Worm (Caenorhabditis elegans) whole organism, early embryonic: ENCODE data around the gene phy-2.

Source experiments
- B0310.2 ChIP-seq: sonication (generic microtip); optimal IDR thresholded peaks from 2 replicates; lab custom pipeline; 2016; ENCODE audit warnings: mild to moderate bottlenecking, missing genetic modification characterization, missing compliant biosample characterization
- F13C5.2 ChIP-seq: sonication (generic microtip); optimal IDR thresholded peaks from 2 replicates; lab custom pipeline; 2017; ENCODE audit warnings: mild to moderate bottlenecking, missing genetic modification characterization, inconsistent platforms, missing compliant biosample characterization
- aly-1 ChIP-seq: sonication (generic microtip); optimal IDR thresholded peaks from 2 replicates; lab custom pipeline; 2016; ENCODE audit warnings: missing genetic modification characterization, missing compliant biosample characterization
- ama-1 ChIP-seq: fragments of 150-350 bp; optimal IDR thresholded peaks from 2 replicates; lab custom pipeline; 2014
- ceh-13 ChIP-seq: fragments of 200-800 bp; sonication (Bioruptor generic); optimal IDR thresholded peaks from 2 replicates; lab custom pipeline; 2018; ENCODE audit warnings: mild to moderate bottlenecking, missing genetic modification characterization, missing compliant biosample characterization
- ceh-36 ChIP-seq: sonication (generic microtip); optimal IDR thresholded peaks from 2 replicates; lab custom pipeline; 2016; ENCODE audit warnings: missing genetic modification characterization, inconsistent platforms, missing compliant biosample characterization
- ets-7 ChIP-seq: sonication (generic microtip); optimal IDR thresholded peaks from 2 replicates; lab custom pipeline; 2016; ENCODE audit warnings: missing genotype, missing genetic modification characterization, missing compliant biosample characterization
- flt-1 ChIP-seq: fragments of 200-800 bp; sonication (Bioruptor generic); IDR thresholded peaks from 2 replicates; pipeline ENCODE4 v1.3.6; 2022; ENCODE audit warnings: missing genetic modification characterization, missing compliant biosample characterization
- hmbx-1 ChIP-seq: sonication (generic microtip); optimal IDR thresholded peaks from 2 replicates; lab custom pipeline; 2016; ENCODE audit warnings: mild to moderate bottlenecking, missing genetic modification characterization, missing compliant biosample characterization
- hmg-4 ChIP-seq: fragments of 200-800 bp; sonication (Bioruptor generic); optimal IDR thresholded peaks from 2 replicates; lab custom pipeline; 2018; ENCODE audit warnings: mild to moderate bottlenecking, missing genetic modification characterization, missing compliant biosample characterization
- hnd-1 ChIP-seq: sonication (generic microtip); optimal IDR thresholded peaks from 2 replicates; lab custom pipeline; 2016; ENCODE audit warnings: missing genetic modification characterization, missing compliant biosample characterization
- pes-1 ChIP-seq: fragments of 200-800 bp; sonication (Bioruptor generic); IDR thresholded peaks from 2 replicates; pipeline ENCODE4 v1.3.6; 2022; ENCODE audit warnings: missing genetic modification reagents, missing genetic modification characterization, missing compliant biosample characterization
- scrt-1 ChIP-seq: fragments of 200-800 bp; sonication (Bioruptor generic); IDR thresholded peaks from 2 replicates; pipeline ENCODE4 v1.3.6; 2022; ENCODE audit warnings: missing genetic modification characterization, missing compliant biosample characterization
- sea-1 ChIP-seq: fragments of 200-800 bp; sonication (Bioruptor generic); conservative IDR thresholded peaks from 2 replicates; pipeline ENCODE4 v1.3.6; 2022; ENCODE audit warnings: missing genetic modification characterization, missing compliant biosample characterization
- tbx-11 ChIP-seq: fragments of 200-800 bp; sonication (Bioruptor generic); IDR thresholded peaks from 2 replicates; pipeline ENCODE4 v1.3.6; 2022; ENCODE audit warnings: missing genetic modification characterization, missing compliant biosample characterization
- tbx-37 ChIP-seq: fragments of 200-800 bp; sonication (Bioruptor generic); conservative IDR thresholded peaks from 2 replicates; pipeline ENCODE4 v1.3.6; 2022; ENCODE audit warnings: missing genetic modification reagents, missing genetic modification characterization, missing compliant biosample characterization
- tra-4 ChIP-seq: sonication (generic microtip); optimal IDR thresholded peaks from 2 replicates; lab custom pipeline; 2017; ENCODE audit warnings: missing genetic modification characterization, missing compliant biosample characterization

Gene phy-2

ce11 chrIV:12229679-12230078 is 13.9 kb upstream of the phy-2 start, which contains the start of gene sre-18:
Gene sre-18, minus strand, starts transcription at chrIV:12229779.
- TF ChIP-seq hnd-1 (tag; lab: Kevin White, UChicago) (no peak), sea-1 (GFP tag; lab: Robert Waterston, UW) (no peak), flt-1 (GFP tag; lab: Robert Waterston, UW) (no peak), ama-1 (lab: Kevin White, UChicago) (no peak), B0310.2 (tag; lab: Kevin White, UChicago) (no peak), ceh-36 (tag; lab: Kevin White, UChicago) (no peak), tbx-11 (GFP tag; lab: Robert Waterston, UW) (no peak), hmg-4 (GFP tag; lab: Kevin White, UChicago) (no peak), aly-1 (tag; lab: Kevin White, UChicago) (no peak), pes-1 (GFP tag; lab: Robert Waterston, UW) (no peak), hmbx-1 (tag; lab: Kevin White, UChicago) (no peak), ceh-13 (GFP tag; lab: Kevin White, UChicago) (no peak), ets-7 (no peak), scrt-1 (no peak), tra-4 (tag; lab: Kevin White, UChicago) (no peak), F13C5.2 (tag; lab: Kevin White, UChicago) (no peak)

DNA sequence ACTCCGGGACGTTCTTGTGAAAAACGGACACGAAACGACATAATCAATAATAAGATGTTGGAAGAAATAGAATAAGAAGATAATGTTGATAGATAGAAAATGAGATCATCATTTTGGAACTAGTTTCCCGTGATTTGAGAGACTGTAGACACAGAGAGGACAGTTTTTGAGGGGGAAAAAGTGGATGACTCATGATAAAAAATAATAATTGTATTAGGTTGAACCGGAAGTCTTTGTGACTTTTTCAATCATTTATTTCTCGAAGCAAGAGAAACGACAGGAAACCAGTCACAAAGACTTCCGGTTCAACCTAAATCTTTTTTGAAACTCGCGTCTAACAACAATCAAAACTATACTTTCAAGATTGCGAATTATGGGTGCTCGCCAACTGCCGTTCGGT is 11.2 kb upstream of the phy-2 start, which contains the start of gene mlt-3:
mlt-3 (minus strand) TSS at position 101 of the 400 bp plus-strand sequence.
- TF ChIP-seq flt-1 (GFP tag; lab: Robert Waterston, UW) = no peak
- no peak for TF ChIP-seq ama-1 (lab: Kevin White, UChicago)

- no peak for TF ChIP-seq ceh-13 (GFP tag; lab: Kevin White, UChicago)
- TF ChIP-seq tra-4 (tag; lab: Kevin White, UChicago) = no peak
- TF ChIP-seq aly-1 (tag; lab: Kevin White, UChicago) = no peak
- TF ChIP-seq hmbx-1 (tag; lab: Kevin White, UChicago) = no peak
- TF ChIP-seq flt-1 (GFP tag; lab: Robert Waterston, UW) = no peak
- TF ChIP-seq tbx-37 = no peak
- TF ChIP-seq hmg-4 (GFP tag; lab: Kevin White, UChicago) = no peak
- TF ChIP-seq pes-1 (GFP tag; lab: Robert Waterston, UW) = no peak
- no peak for TF ChIP-seq tbx-11 (GFP tag; lab: Robert Waterston, UW)
- TF ChIP-seq ceh-36 (tag; lab: Kevin White, UChicago) = no peak
- no peak for TF ChIP-seq ets-7
Observed at ce11 chrIV:12219309-12219708, 3.5 kb upstream of the phy-2 start, which contains the start of gene F35G2.5. Gene F35G2.5, plus strand, starts transcription at chrIV:12219609.

DNA sequence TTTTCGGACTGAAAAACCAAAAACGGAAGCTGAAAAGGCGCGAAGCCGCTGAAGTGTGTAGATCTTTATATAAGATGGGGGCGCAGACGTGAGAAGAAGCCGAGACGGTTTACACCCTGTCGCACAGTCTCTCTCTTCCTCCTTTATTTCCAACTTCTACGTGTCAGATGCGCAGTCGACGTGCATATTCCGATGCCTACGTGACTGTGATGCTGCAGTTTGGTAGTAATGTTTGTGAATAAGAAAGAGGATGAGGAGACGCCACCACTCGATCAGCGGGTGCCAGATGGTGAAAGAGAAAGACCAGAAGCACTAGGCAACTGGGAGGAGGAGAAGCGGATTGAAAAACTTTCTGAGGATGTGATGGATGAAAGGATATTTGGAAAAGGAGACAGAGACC is 2.5 kb upstream of the phy-2 start:
- TF ChIP-seq ceh-36 (tag; lab: Kevin White, UChicago) = no peak
- TF ChIP-seq hmg-4 (GFP tag; lab: Kevin White, UChicago) = no peak
- no peak for TF ChIP-seq aly-1 (tag; lab: Kevin White, UChicago)
- TF ChIP-seq hmbx-1 (tag; lab: Kevin White, UChicago) = no peak
- no peak for TF ChIP-seq B0310.2 (tag; lab: Kevin White, UChicago)
- no peak for TF ChIP-seq pes-1 (GFP tag; lab: Robert Waterston, UW)
- TF ChIP-seq sea-1 (GFP tag; lab: Robert Waterston, UW) = no peak
- no peak for TF ChIP-seq tbx-37
- TF ChIP-seq ets-7 = no peak

DNA sequence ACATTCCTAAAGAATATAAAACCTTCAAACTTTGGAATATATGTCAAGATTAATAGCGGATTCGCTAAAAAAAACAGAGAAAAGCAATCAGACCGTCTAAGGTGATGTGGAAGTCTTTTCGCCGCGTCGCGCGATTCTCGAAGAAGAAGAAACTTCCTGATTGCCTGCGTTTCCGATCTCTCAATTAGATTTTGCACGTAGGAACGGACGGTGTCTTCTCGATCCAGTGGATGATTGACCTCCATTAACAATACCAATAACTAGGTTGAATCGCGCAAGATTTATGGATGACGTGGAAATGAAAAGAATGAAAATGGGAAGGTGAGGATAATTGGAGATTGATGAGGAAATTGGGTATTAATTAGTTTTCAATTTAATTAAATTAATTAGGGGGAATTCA is 1.4 kb upstream of the phy-2 start:
- TF ChIP-seq ets-7 (no peak), B0310.2 (tag; lab: Kevin White, UChicago) (no peak), hmbx-1 (tag; lab: Kevin White, UChicago) (no peak), hmg-4 (GFP tag; lab: Kevin White, UChicago) (no peak), tra-4 (tag; lab: Kevin White, UChicago) (no peak), aly-1 (tag; lab: Kevin White, UChicago) (no peak), F13C5.2 (tag; lab: Kevin White, UChicago) (no peak), ceh-13 (GFP tag; lab: Kevin White, UChicago) (no peak), sea-1 (GFP tag; lab: Robert Waterston, UW) (no peak)

DNA sequence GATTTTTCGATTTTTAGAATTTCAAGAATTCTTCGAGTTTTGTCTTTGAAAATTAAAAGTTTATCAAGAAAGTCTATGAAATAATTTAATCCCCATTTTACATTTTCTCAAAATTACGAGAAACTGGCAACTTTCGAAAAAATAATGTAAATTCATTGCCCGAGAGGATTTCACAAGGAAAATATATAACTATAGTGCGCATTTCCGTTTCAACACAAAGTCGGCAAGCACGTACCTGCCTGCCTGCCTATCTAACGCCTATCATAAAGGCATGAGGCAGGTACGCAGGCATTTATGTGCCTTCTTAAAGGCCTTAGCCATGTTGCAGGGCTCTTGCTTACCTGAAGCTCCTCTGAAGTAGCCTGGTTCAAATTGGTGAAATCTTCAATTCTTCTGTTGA is 3.0 kb downstream of the phy-2 start:
- TF ChIP-seq tbx-37 (no peak), ets-7 (no peak), flt-1 (GFP tag; lab: Robert Waterston, UW) (no peak)

- TF ChIP-seq hnd-1 (tag; lab: Kevin White, UChicago) = no peak
- no peak for TF ChIP-seq tbx-37
- TF ChIP-seq flt-1 (GFP tag; lab: Robert Waterston, UW) = no peak
- no peak for TF ChIP-seq pes-1 (GFP tag; lab: Robert Waterston, UW)
- TF ChIP-seq hmbx-1 (tag; lab: Kevin White, UChicago) = no peak
- no peak for TF ChIP-seq ets-7
- TF ChIP-seq scrt-1 = no peak
- no peak for TF ChIP-seq ama-1 (lab: Kevin White, UChicago)
- no peak for TF ChIP-seq F13C5.2 (tag; lab: Kevin White, UChicago)
- TF ChIP-seq sea-1 (GFP tag; lab: Robert Waterston, UW) = no peak
- no peak for TF ChIP-seq tra-4 (tag; lab: Kevin White, UChicago)
- TF ChIP-seq B0310.2 (tag; lab: Kevin White, UChicago) = no peak
- TF ChIP-seq aly-1 (tag; lab: Kevin White, UChicago) = no peak
- no peak for TF ChIP-seq tbx-11 (GFP tag; lab: Robert Waterston, UW)
- no peak for TF ChIP-seq hmg-4 (GFP tag; lab: Kevin White, UChicago)
- TF ChIP-seq ceh-36 (tag; lab: Kevin White, UChicago) = no peak
- no peak for TF ChIP-seq ceh-13 (GFP tag; lab: Kevin White, UChicago)
Observed at ce11 chrIV:12211292-12211691, 4.5 kb downstream of the phy-2 start.
